Fruit fly (Drosophila melanogaster) whole organism, embryonic: ENCODE results near the gene Sqor.

Experiments used
- Antp ChIP-seq: fragments of 200-800 bp; sonication (Bioruptor generic); optimal IDR thresholded peaks from 3 replicates; lab custom pipeline; 2016; ENCODE audit warnings: missing biosample characterization, missing genetic modification characterization
- CG10267 ChIP-seq: fragments of 200-800 bp; sonication (Bioruptor generic); optimal IDR thresholded peaks from 2 replicates; lab custom pipeline; 2018; ENCODE audit warnings: missing biosample characterization, mild to moderate bottlenecking, missing genetic modification characterization, moderate library complexity
- CG10654 ChIP-seq: fragments of 200-800 bp; sonication (Bioruptor generic); optimal IDR thresholded peaks from 2 replicates; lab custom pipeline; 2016; ENCODE audit warnings: missing biosample characterization, missing genetic modification characterization
- CG11398 ChIP-seq: fragments of 200-800 bp; sonication (Bioruptor generic); optimal IDR thresholded peaks from 2 replicates; lab custom pipeline; 2016; ENCODE audit warnings: missing biosample characterization, missing genetic modification characterization
- CG12744 ChIP-seq: fragments of 200-800 bp; sonication (Bioruptor generic); optimal IDR thresholded peaks from 2 replicates; lab custom pipeline; 2016; ENCODE audit warnings: missing biosample characterization, missing genetic modification characterization
- CG13287 ChIP-seq: fragments of 200-800 bp; sonication (Bioruptor generic); IDR thresholded peaks from 2 replicates; pipeline ENCODE4 v1.3.6; 2022; ENCODE audit warnings: missing biosample characterization, missing genetic modification characterization; ENCODE audit not compliant: partially characterized antibody
- CG13424 ChIP-seq: fragments of 200-800 bp; sonication (Bioruptor generic); optimal IDR thresholded peaks from 2 replicates; lab custom pipeline; 2019; ENCODE audit warnings: missing biosample characterization, mild to moderate bottlenecking, missing genetic modification characterization, moderate library complexity
- CG15696 ChIP-seq: fragments of 200-800 bp; sonication (Bioruptor generic); optimal IDR thresholded peaks from 2 replicates; lab custom pipeline; 2019; ENCODE audit warnings: missing biosample characterization, mild to moderate bottlenecking, missing genetic modification characterization, moderate library complexity
- CG30020 ChIP-seq: fragments of 200-800 bp; optimal IDR thresholded peaks from 2 replicates; lab custom pipeline; 2019; ENCODE audit warnings: missing biosample characterization, mild to moderate bottlenecking, missing genetic modification characterization, moderate library complexity
- CG33213 ChIP-seq: fragments of 200-800 bp; sonication (Bioruptor generic); optimal IDR thresholded peaks from 3 replicates; lab custom pipeline; 2016; ENCODE audit warnings: missing biosample characterization, missing genetic modification characterization
- CG3407 ChIP-seq: fragments of 200-800 bp; sonication (Bioruptor generic); optimal IDR thresholded peaks from 2 replicates; lab custom pipeline; 2018; ENCODE audit warnings: missing biosample characterization, mild to moderate bottlenecking, missing genetic modification characterization
- CG34422 ChIP-seq: fragments of 200-800 bp; sonication (Bioruptor generic); IDR thresholded peaks from 3 replicates; pipeline ENCODE4 v1.3.6; 2022; ENCODE audit warnings: missing biosample characterization, missing genetic modification characterization
- CG3847 ChIP-seq: fragments of 200-800 bp; sonication (Bioruptor generic); IDR thresholded peaks from 2 replicates; pipeline ENCODE4 v1.3.6; 2022; ENCODE audit warnings: missing biosample characterization, missing genetic modification characterization
- CG7357 ChIP-seq: fragments of 200-800 bp; sonication (Bioruptor generic); IDR thresholded peaks from 3 replicates; pipeline ENCODE4 v1.3.6; 2022; ENCODE audit warnings: missing biosample characterization, missing genetic modification characterization
- CG7839 ChIP-seq: fragments of 200-800 bp; sonication (Bioruptor generic); optimal IDR thresholded peaks from 3 replicates; lab custom pipeline; 2018; ENCODE audit warnings: missing biosample characterization, mild to moderate bottlenecking, missing genetic modification characterization, moderate library complexity
- CG9797 ChIP-seq: fragments of 200-800 bp; sonication (Bioruptor generic); optimal IDR thresholded peaks from 3 replicates; lab custom pipeline; 2018; ENCODE audit warnings: missing biosample characterization, mild to moderate bottlenecking, missing genetic modification characterization
- CTCF ChIP-seq: fragments of 200-800 bp; sonication (Bioruptor generic); optimal IDR thresholded peaks from 2 replicates; lab custom pipeline; 2017; ENCODE audit warnings: missing biosample characterization, mild to moderate bottlenecking, missing genetic modification characterization, moderate library complexity
- Dek ChIP-seq: fragments of 200-800 bp; sonication (Bioruptor generic); optimal IDR thresholded peaks from 3 replicates; lab custom pipeline; 2019; ENCODE audit warnings: missing biosample characterization, mild to moderate bottlenecking, missing genetic modification characterization, moderate library complexity
- Doc2 ChIP-seq: fragments of 200-800 bp; sonication (Bioruptor generic); IDR thresholded peaks from 2 replicates; pipeline ENCODE4 v1.3.6; 2022; ENCODE audit warnings: missing biosample characterization, missing genetic modification characterization
- Drgx ChIP-seq: fragments of 200-800 bp; sonication (Bioruptor generic); IDR thresholded peaks from 2 replicates; pipeline ENCODE4 v1.3.6; 2022; ENCODE audit warnings: missing biosample characterization, missing genetic modification characterization
- Ets65A ChIP-seq: fragments of 200-800 bp; sonication (Bioruptor generic); peaks from one replicate; lab custom pipeline; 2016; ENCODE audit warnings: missing biosample characterization, missing genetic modification characterization
- Fer1 ChIP-seq: fragments of 200-800 bp; sonication (Bioruptor generic); optimal IDR thresholded peaks from 2 replicates; lab custom pipeline; 2017; ENCODE audit warnings: missing biosample characterization, mild to moderate bottlenecking, missing genetic modification characterization
- GATAe ChIP-seq: fragments of 200-800 bp; sonication (Bioruptor generic); conservative IDR thresholded peaks from 2 replicates; pipeline ENCODE4 v1.3.6; 2022; ENCODE audit warnings: missing biosample characterization, missing genetic modification characterization
- Gug ChIP-seq: fragments of 200-800 bp; sonication (Bioruptor generic); IDR thresholded peaks from 4 replicates; pipeline ENCODE4 v1.3.6; 2022; ENCODE audit warnings: missing biosample characterization, missing genetic modification characterization
- MBD-R2 ChIP-seq: fragments of 200-800 bp; sonication (Bioruptor generic); IDR thresholded peaks from 2 replicates; pipeline ENCODE4 v1.3.6; 2022; ENCODE audit warnings: missing biosample characterization, missing genetic modification characterization
- Rfx ChIP-seq: fragments of 200-800 bp; sonication (Bioruptor generic); IDR thresholded peaks from 2 replicates; pipeline ENCODE4 v1.3.6; 2022; ENCODE audit warnings: missing biosample characterization, missing genetic modification characterization
- Side ChIP-seq: fragments of 200-800 bp; sonication (Bioruptor generic); optimal IDR thresholded peaks from 2 replicates; lab custom pipeline; 2016; ENCODE audit warnings: missing biosample characterization, missing genetic modification characterization
- ab ChIP-seq: fragments of 200-800 bp; sonication (Bioruptor generic); optimal IDR thresholded peaks from 2 replicates; lab custom pipeline; 2016; ENCODE audit warnings: missing biosample characterization, missing genetic modification characterization
- bcd ChIP-seq: fragments of 200-800 bp; sonication (Bioruptor generic); optimal IDR thresholded peaks from 2 replicates; lab custom pipeline; 2017; ENCODE audit warnings: missing biosample characterization, mild to moderate bottlenecking, missing genetic modification characterization
- chm ChIP-seq: fragments of 200-800 bp; sonication (Bioruptor generic); IDR thresholded peaks from 2 replicates; pipeline ENCODE4 v1.3.6; 2022; ENCODE audit warnings: missing biosample characterization, missing genetic modification characterization
- ci ChIP-seq: fragments of 200-800 bp; sonication (Bioruptor generic); IDR thresholded peaks from 3 replicates; pipeline ENCODE4 v1.3.6; 2022; ENCODE audit warnings: missing biosample characterization, missing genetic modification characterization
- crp ChIP-seq, 2 experiments: fragments of 200-800 bp; sonication (Bioruptor generic); optimal IDR thresholded peaks; 2 replicates in 1 of 2; 3 replicates in 1 of 2; lab custom pipeline; 2017; ENCODE audit warnings: missing biosample characterization in 2 of 2, missing genetic modification characterization in 2 of 2, mild to moderate bottlenecking in 1 of 2, moderate library complexity in 1 of 2
- esg ChIP-seq: fragments of 200-800 bp; sonication (Bioruptor generic); conservative IDR thresholded peaks from 2 replicates; pipeline ENCODE4 v1.3.6; 2022; ENCODE audit warnings: missing biosample characterization, missing genetic modification characterization
- grn ChIP-seq: fragments of 200-800 bp; sonication (Bioruptor generic); optimal IDR thresholded peaks from 3 replicates; lab custom pipeline; 2017; ENCODE audit warnings: missing biosample characterization, missing genetic modification characterization
- insv ChIP-seq, 2 experiments: fragments of 200-800 bp; sonication (Bioruptor generic); optimal IDR thresholded peaks; 3 replicates each; lab custom pipeline; 2016 to 2018; ENCODE audit warnings: missing biosample characterization in 2 of 2, missing genetic modification characterization in 2 of 2
- kay ChIP-seq: fragments of 200-800 bp; sonication (Bioruptor generic); optimal IDR thresholded peaks from 2 replicates; lab custom pipeline; 2016; ENCODE audit warnings: missing biosample characterization, missing genetic modification characterization
- kni ChIP-seq: fragments of 200-800 bp; sonication (Bioruptor generic); optimal IDR thresholded peaks from 3 replicates; lab custom pipeline; 2017; ENCODE audit warnings: mild to moderate bottlenecking, missing biosample characterization, missing genetic modification reagents, missing genetic modification characterization
- lab ChIP-seq: fragments of 200-800 bp; sonication (Bioruptor generic); optimal IDR thresholded peaks from 3 replicates; lab custom pipeline; 2017; ENCODE audit warnings: missing biosample characterization, missing genetic modification characterization, mild to moderate bottlenecking, moderate library complexity, missing genetic modification reagents
- lilli ChIP-seq: fragments of 200-800 bp; sonication (Bioruptor generic); optimal IDR thresholded peaks from 3 replicates; lab custom pipeline; 2016; ENCODE audit warnings: missing biosample characterization, missing genetic modification characterization
- lov ChIP-seq, 2 experiments: fragments of 200-800 bp in 1 of 2; fragments of >200 bp in 1 of 2; sonication (Bioruptor generic) in 1 of 2; IDR thresholded peaks in 1 of 2; optimal IDR thresholded peaks in 1 of 2; 2 replicates in 1 of 2; 3 replicates in 1 of 2; pipeline versions ENCODE4 v1.3.6 to Lab custom; 2017 to 2022; ENCODE audit warnings: missing biosample characterization in 1 of 2, missing genetic modification characterization in 1 of 2
- nerfin-1 ChIP-seq: fragments of 200-800 bp; sonication (Bioruptor generic); optimal IDR thresholded peaks from 3 replicates; lab custom pipeline; 2019; ENCODE audit warnings: missing biosample characterization, mild to moderate bottlenecking, missing genetic modification characterization, moderate library complexity
- ranshi ChIP-seq: fragments of 200-800 bp; sonication (Bioruptor generic); IDR thresholded peaks from 2 replicates; pipeline ENCODE4 v1.3.6; 2022; ENCODE audit warnings: missing biosample characterization, missing genetic modification characterization
- sd ChIP-seq: fragments of 200-800 bp; sonication (Bioruptor generic); optimal IDR thresholded peaks from 3 replicates; lab custom pipeline; 2018; ENCODE audit warnings: missing biosample characterization, mild to moderate bottlenecking, missing genetic modification characterization, moderate library complexity
- slbo ChIP-seq: fragments of 200-800 bp; sonication (Bioruptor generic); IDR thresholded peaks from 2 replicates; pipeline ENCODE4 v1.3.6; 2022; ENCODE audit warnings: missing biosample characterization, missing genetic modification characterization
- zf30C ChIP-seq: fragments of 200-800 bp; sonication (Bioruptor generic); optimal IDR thresholded peaks from 3 replicates; lab custom pipeline; 2018; ENCODE audit warnings: missing biosample characterization, mild to moderate bottlenecking, missing genetic modification characterization

Sqor gene

DNA sequence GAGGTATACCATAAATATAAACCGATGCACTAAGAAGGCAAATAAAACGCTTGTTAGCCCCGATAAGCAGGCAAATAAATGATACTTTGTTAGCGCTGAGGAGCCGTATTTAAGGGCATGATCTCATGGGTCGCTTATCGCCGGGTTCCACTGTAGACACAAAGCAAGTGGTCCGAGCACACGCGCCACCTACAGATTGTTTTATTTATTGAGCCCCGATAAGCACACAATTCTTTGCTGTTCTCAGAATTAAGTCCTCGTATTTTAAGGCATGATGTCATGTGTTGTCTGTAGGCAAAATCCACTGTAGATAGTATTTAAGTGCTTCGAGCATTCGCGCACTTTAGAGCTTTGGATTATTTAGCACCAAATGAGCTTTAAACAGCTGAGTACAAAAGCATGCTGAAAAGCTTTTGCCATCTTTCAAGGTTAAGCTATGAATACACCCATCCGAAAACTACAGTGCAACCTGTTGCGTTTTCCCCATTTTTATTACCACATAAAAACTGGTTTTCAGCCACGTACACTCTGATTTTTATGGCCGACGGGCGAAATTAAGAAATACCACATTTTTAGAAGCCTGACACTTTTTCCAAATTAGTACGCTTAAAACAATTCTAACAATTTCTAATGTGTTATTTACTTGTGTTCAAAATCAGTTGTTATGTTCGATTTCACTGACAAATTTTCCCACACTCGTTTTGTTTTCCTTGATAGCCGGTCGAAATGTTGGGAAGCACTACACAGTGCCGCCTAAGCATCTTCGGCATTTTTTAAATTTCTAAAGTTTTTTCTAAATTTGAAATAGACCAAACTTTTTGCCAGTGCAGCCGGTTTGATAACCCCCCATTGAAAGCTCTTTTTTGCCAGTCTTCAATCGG, at the start of gene Sqor (continued):
- TF ChIP-seq lov (optimal IDR thresholded peaks at IDR 0.05; lab: Kevin White, UChicago) = no peak
- peak; percentile 59; the same call in 1 of the 3 replicates for TF ChIP-seq lov (GFP tag; IDR thresholded peaks at IDR 0.05; lab: Robert Waterston, UW)
- peak; percentile 65 for TF ChIP-seq CG12744 (GFP tag; lab: Kevin White, UChicago)

DNA sequence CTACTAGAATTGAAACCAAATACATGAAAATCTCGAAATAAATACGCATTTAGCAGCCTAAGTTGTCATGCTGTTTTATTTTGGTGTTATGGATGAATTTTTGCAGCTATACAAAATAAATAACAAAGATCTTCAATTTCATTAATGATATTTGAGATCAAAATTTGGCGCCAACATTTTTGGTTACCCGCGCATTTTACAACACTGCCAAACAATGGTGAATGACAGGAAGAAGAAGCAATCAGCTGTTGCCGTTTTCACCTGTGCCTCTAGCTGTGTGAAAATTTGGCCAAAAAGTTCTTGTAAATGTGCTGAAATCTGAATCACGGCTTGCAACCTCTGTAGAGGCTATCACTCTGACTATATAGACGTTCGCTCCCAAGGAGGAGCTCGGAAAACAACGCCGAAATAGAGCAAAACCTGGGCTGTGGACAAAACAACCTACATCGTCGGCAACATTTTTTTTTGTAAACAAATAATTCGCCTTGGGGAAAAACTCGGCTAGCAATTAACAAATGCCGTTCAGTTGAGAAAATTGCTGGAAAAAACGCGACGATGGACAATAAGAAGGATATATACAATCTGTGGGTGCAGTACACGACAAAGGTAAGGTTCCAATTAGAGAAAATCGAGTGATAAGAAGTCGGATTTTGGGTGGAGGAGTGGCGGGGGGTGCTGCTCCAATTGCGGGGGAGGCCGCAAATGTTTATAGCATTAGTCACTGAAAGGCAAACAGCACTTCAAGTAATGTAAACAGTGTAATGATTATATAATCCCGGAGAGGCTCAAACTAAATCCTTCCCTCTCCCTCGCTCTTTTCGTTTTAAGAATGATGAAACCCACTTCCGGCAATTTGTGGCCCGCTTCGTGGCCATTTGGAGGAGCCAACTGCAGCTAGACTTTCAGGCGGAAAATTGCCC, 46.0 kb upstream of the Sqor start, which contains the start of gene CG43367:
Gene CG43367, plus strand, starts transcription at position 264 of the 920 bp plus-strand sequence.
- TF ChIP-seq Side (GFP tag; lab: Kevin White, UChicago) = peak; percentile 20
- TF ChIP-seq CG13424 = no peak
- TF ChIP-seq Gug (GFP tag; lab: Robert Waterston, UW) = no peak
- no peak for TF ChIP-seq CG33213 (GFP tag; lab: Kevin White, UChicago)
- TF ChIP-seq MBD-R2 = peak; percentile 89
- no peak for TF ChIP-seq CG7357 (GFP tag; lab: Robert Waterston, UW)
- peak; percentile 67 for TF ChIP-seq Rfx (GFP tag; lab: Robert Waterston, UW)
- peak; percentile 57 for TF ChIP-seq CG3407 (GFP tag; lab: Kevin White, UChicago)
- TF ChIP-seq ci (GFP tag; lab: Robert Waterston, UW) = 0 out of 3 replicates have a peak, but pooled peaks have one; percentile 37
- peak; percentile 97 for TF ChIP-seq sd (tag; lab: Kevin White, UChicago)
- peak; percentile 60 for TF ChIP-seq kni
- peak; percentile 5; the same call in 1 of the 2 replicates for TF ChIP-seq ranshi
- TF ChIP-seq CTCF (GFP tag; lab: Kevin White, UChicago) = peak; percentile 2
- TF ChIP-seq CG10654 (GFP tag; lab: Kevin White, UChicago) = no peak
- TF ChIP-seq CG34422 = peak; percentile 29; the same call in 1 of the 3 replicates
- TF ChIP-seq esg (GFP tag; lab: Robert Waterston, UW) = no peak
- peak; percentile 26 for TF ChIP-seq kay
- TF ChIP-seq Drgx = no peak
- TF ChIP-seq CG10267 (tag; lab: Kevin White, UChicago) = peak; percentile 96
- no peak for TF ChIP-seq ab
- TF ChIP-seq lilli (GFP tag; lab: Kevin White, UChicago) = no peak
- TF ChIP-seq Antp (GFP tag; lab: Kevin White, UChicago) = no peak
- TF ChIP-seq CG3847 = peak; percentile 56
- peak; percentile 39 for TF ChIP-seq lab
- TF ChIP-seq Fer1 (GFP tag; lab: Kevin White, UChicago) = no peak
- TF ChIP-seq crp (GFP tag; optimal IDR thresholded peaks at IDR 0.05; lab: Kevin White, UChicago) = peak; percentile 94 to 98
- peak; percentile 0 for TF ChIP-seq CG9797
- TF ChIP-seq CG13287 (GFP tag; lab: Robert Waterston, UW) = peak; percentile 22; the same call in 1 of the 2 replicates
- TF ChIP-seq grn = no peak
- TF ChIP-seq Doc2 (GFP tag; lab: Robert Waterston, UW) = no peak
- no peak for TF ChIP-seq GATAe (GFP tag; lab: Robert Waterston, UW)
- TF ChIP-seq Dek (tag; lab: Kevin White, UChicago) = no peak
- peak in 1 of 2 experiments; percentile 47 for TF ChIP-seq insv (GFP tag; optimal IDR thresholded peaks at IDR 0.05; lab: Kevin White, UChicago)
- TF ChIP-seq bcd (GFP tag; lab: Kevin White, UChicago) = no peak
- TF ChIP-seq slbo (GFP tag; lab: Robert Waterston, UW) = peak; percentile 41; the same call in 1 of the 2 replicates
- peak; percentile 8 for TF ChIP-seq nerfin-1 (tag; lab: Kevin White, UChicago)
- no peak for TF ChIP-seq CG30020 (tag; lab: Kevin White, UChicago)
- TF ChIP-seq zf30C (GFP tag; lab: Kevin White, UChicago) = no peak
- TF ChIP-seq CG11398 = peak; percentile 10
- 0 out of 2 replicates have a peak, but pooled peaks have one; percentile 11 for TF ChIP-seq chm (GFP tag; lab: Robert Waterston, UW)
- no peak for TF ChIP-seq CG7839
- no peak for TF ChIP-seq CG15696 (tag; lab: Kevin White, UChicago)
- TF ChIP-seq Ets65A (GFP tag; lab: Kevin White, UChicago) = peak; percentile 58
